Fruit fly (Drosophila melanogaster) whole organism, embryonic: ENCODE measurements around the gene Tengl3.

Experiments used
- CG10431 ChIP-seq: fragments of 200-800 bp; sonication (Bioruptor generic); optimal IDR thresholded peaks from 3 replicates; lab custom pipeline; 2018; ENCODE audit warnings: missing biosample characterization, mild to moderate bottlenecking, missing genetic modification characterization
- CG11560 ChIP-seq: fragments of 200-800 bp; sonication (Bioruptor generic); IDR thresholded peaks from 3 replicates; pipeline ENCODE4 v1.3.6; 2022; ENCODE audit warnings: missing biosample characterization, missing genetic modification characterization
- CG12155 ChIP-seq: fragments of 200-800 bp; sonication (Bioruptor generic); optimal IDR thresholded peaks from 3 replicates; lab custom pipeline; 2016; ENCODE audit warnings: missing biosample characterization, missing genetic modification characterization
- CG12769 ChIP-seq: fragments of 200-800 bp; sonication (Bioruptor generic); optimal IDR thresholded peaks from 2 replicates; lab custom pipeline; 2019; ENCODE audit warnings: missing biosample characterization, mild to moderate bottlenecking, missing genetic modification characterization, moderate library complexity
- CG13894 ChIP-seq: fragments of 200-800 bp; sonication (Bioruptor generic); optimal IDR thresholded peaks from 3 replicates; lab custom pipeline; 2018; ENCODE audit warnings: missing biosample characterization, mild to moderate bottlenecking, missing genetic modification characterization, moderate library complexity
- CG1603 ChIP-seq: fragments of 200-800 bp; sonication (Bioruptor generic); optimal IDR thresholded peaks from 2 replicates; lab custom pipeline; 2019; ENCODE audit warnings: missing biosample characterization, mild to moderate bottlenecking, missing genetic modification characterization, moderate library complexity
- CG16779 ChIP-seq: fragments of 200-800 bp; sonication (Bioruptor generic); IDR thresholded peaks from 2 replicates; pipeline ENCODE4 v1.3.6; 2022; ENCODE audit warnings: missing biosample characterization, missing genetic modification characterization
- CG17829 ChIP-seq: fragments of 200-800 bp; optimal IDR thresholded peaks from 2 replicates; lab custom pipeline; 2019; ENCODE audit warnings: missing biosample characterization, mild to moderate bottlenecking, missing genetic modification characterization, moderate library complexity
- CG1832 ChIP-seq: fragments of 200-800 bp; sonication (Bioruptor generic); optimal IDR thresholded peaks from 2 replicates; lab custom pipeline; 2017; ENCODE audit warnings: missing biosample characterization, mild to moderate bottlenecking, missing genetic modification characterization, inconsistent platforms
- CG31224 ChIP-seq: fragments of 200-800 bp; sonication (Bioruptor generic); IDR thresholded peaks from 2 replicates; pipeline ENCODE4 v1.3.6; 2022; ENCODE audit warnings: missing biosample characterization, missing genetic modification characterization
- CG3163 ChIP-seq: fragments of 200-800 bp; sonication (Bioruptor generic); optimal IDR thresholded peaks from 3 replicates; lab custom pipeline; 2016; ENCODE audit warnings: missing biosample characterization, missing genetic modification characterization
- CG6272 ChIP-seq: fragments of 200-800 bp; sonication (Bioruptor generic); IDR thresholded peaks from 2 replicates; pipeline ENCODE4 v1.3.6; 2022; ENCODE audit warnings: missing biosample characterization, missing genetic modification characterization
- CG8290 ChIP-seq, 3 experiments: fragments of 200-800 bp; sonication (Bioruptor generic); optimal IDR thresholded peaks; 2 replicates each; lab custom pipeline; 2016 to 2019; ENCODE audit warnings: missing biosample characterization in 3 of 3, missing genetic modification characterization in 3 of 3, mild to moderate bottlenecking in 2 of 3, moderate library complexity in 1 of 3
- CG8478 ChIP-seq: fragments of >200 bp; optimal IDR thresholded peaks from 2 replicates; lab custom pipeline; 2018
- CG9215 ChIP-seq: fragments of 200-800 bp; sonication (Bioruptor generic); IDR thresholded peaks from 2 replicates; pipeline ENCODE4 v1.3.6; 2022; ENCODE audit warnings: missing biosample characterization, missing genetic modification characterization
- CG9437 ChIP-seq: fragments of 200-800 bp; sonication (Bioruptor generic); optimal IDR thresholded peaks from 2 replicates; lab custom pipeline; 2018; ENCODE audit warnings: missing biosample characterization, mild to moderate bottlenecking, missing genetic modification characterization
- ERR ChIP-seq: fragments of 200-800 bp; sonication (Bioruptor generic); optimal IDR thresholded peaks from 2 replicates; lab custom pipeline; 2016; ENCODE audit warnings: missing biosample characterization, missing genetic modification characterization
- Eip74EF ChIP-seq, 2 experiments: fragments of 200-800 bp in 1 of 2; fragments of >200 bp in 1 of 2; sonication (Bioruptor generic) in 1 of 2; optimal IDR thresholded peaks; 2 replicates each; lab custom pipeline; 2017 to 2019; ENCODE audit warnings: missing biosample characterization in 2 of 2, missing genetic modification characterization in 2 of 2, mild to moderate bottlenecking in 1 of 2, moderate library complexity in 1 of 2
- HLHmδ ChIP-seq: fragments of 200-800 bp; sonication (Bioruptor generic); optimal IDR thresholded peaks from 2 replicates; lab custom pipeline; 2018; ENCODE audit warnings: missing biosample characterization, mild to moderate bottlenecking, missing genetic modification characterization, moderate library complexity
- Hey ChIP-seq: fragments of 200-800 bp; sonication (Bioruptor generic); optimal IDR thresholded peaks from 3 replicates; lab custom pipeline; 2018; ENCODE audit warnings: missing biosample characterization, mild to moderate bottlenecking, missing genetic modification characterization
- Hmr ChIP-seq: fragments of 200-800 bp; sonication (Bioruptor generic); optimal IDR thresholded peaks from 3 replicates; lab custom pipeline; 2017; ENCODE audit warnings: mild to moderate bottlenecking, missing biosample characterization, missing genetic modification reagents, missing genetic modification characterization
- Hr78 ChIP-seq, 2 experiments: fragments of 200-800 bp in 1 of 2; fragments of >200 bp in 1 of 2; sonication (Bioruptor generic) in 1 of 2; optimal IDR thresholded peaks; 2 replicates each; lab custom pipeline; 2017 to 2019; ENCODE audit warnings: missing biosample characterization in 2 of 2, missing genetic modification characterization in 2 of 2, mild to moderate bottlenecking in 1 of 2, moderate library complexity in 1 of 2
- Lhr ChIP-seq: fragments of 200-800 bp; sonication (Bioruptor generic); optimal IDR thresholded peaks from 3 replicates; lab custom pipeline; 2017; ENCODE audit warnings: mild to moderate bottlenecking, missing biosample characterization, missing genetic modification reagents, missing genetic modification characterization
- Med ChIP-seq: fragments of 200-800 bp; sonication (Bioruptor generic); peaks from one replicate; lab custom pipeline; 2016; ENCODE audit warnings: missing biosample characterization, missing genetic modification characterization, mild to moderate bottlenecking, inconsistent platforms, moderate library complexity
- NK7.1 ChIP-seq: fragments of 200-800 bp; sonication (Bioruptor generic); optimal IDR thresholded peaks from 3 replicates; lab custom pipeline; 2016; ENCODE audit warnings: missing biosample characterization, missing genetic modification characterization
- Nf-YC ChIP-seq: fragments of 200-800 bp; optimal IDR thresholded peaks from 3 replicates; lab custom pipeline; 2019; ENCODE audit warnings: missing biosample characterization, mild to moderate bottlenecking, missing genetic modification characterization, moderate library complexity
- Pdp1 ChIP-seq, 2 experiments: fragments of 200-800 bp; sonication (Bioruptor generic); optimal IDR thresholded peaks; 3 replicates each; lab custom pipeline; 2016; ENCODE audit warnings: missing biosample characterization in 2 of 2, missing genetic modification characterization in 2 of 2, mild to moderate bottlenecking in 1 of 2, moderate library complexity in 1 of 2
- Trl ChIP-seq, 3 experiments: fragments of >200 bp in 2 of 3; fragments of 200-800 bp in 1 of 3; sonication (Bioruptor generic) in 1 of 3; optimal IDR thresholded peaks; 2 replicates in 1 of 3; 3 replicates in 2 of 3; lab custom pipeline; 2016 to 2017; ENCODE audit warnings: missing biosample characterization in 1 of 3, missing genetic modification characterization in 1 of 3
- abd-A ChIP-seq: fragments of 200-800 bp; sonication (Bioruptor generic); optimal IDR thresholded peaks from 3 replicates; lab custom pipeline; 2019; ENCODE audit warnings: missing biosample characterization, mild to moderate bottlenecking, missing genetic modification characterization, moderate library complexity
- cg ChIP-seq: fragments of 200-800 bp; sonication (Bioruptor generic); optimal IDR thresholded peaks from 3 replicates; lab custom pipeline; 2019; ENCODE audit warnings: missing biosample characterization, mild to moderate bottlenecking, missing genetic modification characterization, moderate library complexity
- chn ChIP-seq: fragments of 200-800 bp; sonication (Bioruptor generic); optimal IDR thresholded peaks from 2 replicates; lab custom pipeline; 2016; ENCODE audit warnings: missing biosample characterization, missing genetic modification characterization
- cwo ChIP-seq: fragments of 200-800 bp; sonication (Bioruptor generic); optimal IDR thresholded peaks from 3 replicates; lab custom pipeline; 2017; ENCODE audit warnings: missing biosample characterization, missing genetic modification characterization, mild to moderate bottlenecking, moderate library complexity, missing genetic modification reagents
- grn ChIP-seq: fragments of 200-800 bp; sonication (Bioruptor generic); optimal IDR thresholded peaks from 3 replicates; lab custom pipeline; 2017; ENCODE audit warnings: missing biosample characterization, missing genetic modification characterization
- gro ChIP-seq: fragments of 200-800 bp; sonication (Bioruptor generic); optimal IDR thresholded peaks from 2 replicates; lab custom pipeline; 2016; ENCODE audit warnings: missing biosample characterization, missing genetic modification characterization
- her ChIP-seq: fragments of 200-800 bp; sonication (Bioruptor generic); optimal IDR thresholded peaks from 2 replicates; lab custom pipeline; 2016; ENCODE audit warnings: missing biosample characterization, missing genetic modification characterization
- kah ChIP-seq: fragments of 200-800 bp; sonication (Bioruptor generic); optimal IDR thresholded peaks from 2 replicates; lab custom pipeline; 2018; ENCODE audit warnings: missing biosample characterization, mild to moderate bottlenecking, missing genetic modification characterization
- kay ChIP-seq: fragments of 200-800 bp; sonication (Bioruptor generic); optimal IDR thresholded peaks from 2 replicates; lab custom pipeline; 2016; ENCODE audit warnings: missing biosample characterization, missing genetic modification characterization
- lbe ChIP-seq: fragments of 200-800 bp; sonication (Bioruptor generic); optimal IDR thresholded peaks from 2 replicates; lab custom pipeline; 2016; ENCODE audit warnings: missing biosample characterization, mild to moderate bottlenecking, missing genetic modification characterization
- pros ChIP-seq: fragments of 200-800 bp; sonication (Bioruptor generic); optimal IDR thresholded peaks from 3 replicates; lab custom pipeline; 2019; ENCODE audit warnings: missing biosample characterization, mild to moderate bottlenecking, missing genetic modification characterization, moderate library complexity
- sd ChIP-seq: fragments of 200-800 bp; sonication (Bioruptor generic); optimal IDR thresholded peaks from 3 replicates; lab custom pipeline; 2018; ENCODE audit warnings: missing biosample characterization, mild to moderate bottlenecking, missing genetic modification characterization, moderate library complexity
- sqz ChIP-seq: fragments of 200-800 bp; sonication (Bioruptor generic); optimal IDR thresholded peaks from 3 replicates; lab custom pipeline; 2018; ENCODE audit warnings: missing biosample characterization, mild to moderate bottlenecking, missing genetic modification characterization
- sug ChIP-seq: fragments of 200-800 bp; optimal IDR thresholded peaks from 2 replicates; lab custom pipeline; 2019; ENCODE audit warnings: missing biosample characterization, mild to moderate bottlenecking, missing genetic modification characterization, moderate library complexity
- tup ChIP-seq: fragments of 200-800 bp; sonication (Bioruptor generic); optimal IDR thresholded peaks from 2 replicates; lab custom pipeline; 2016; ENCODE audit warnings: missing biosample characterization, mild to moderate bottlenecking, missing genetic modification characterization, moderate library complexity
- usp ChIP-seq: fragments of >200 bp; optimal IDR thresholded peaks from 2 replicates; lab custom pipeline; 2017; ENCODE audit warnings: missing biosample characterization, missing genetic modification characterization
- yki ChIP-seq: fragments of >200 bp; optimal IDR thresholded peaks from 3 replicates; lab custom pipeline; 2018

The Tengl3 gene

dm6 chr2L:2200136-2201036, 37.7 kb downstream of the Tengl3 start (continued):
- TF ChIP-seq CG1832 (GFP tag; lab: Kevin White, UChicago) = peak; percentile 83
- peak; percentile 81 for TF ChIP-seq CG12769
- TF ChIP-seq CG1603 (tag; lab: Kevin White, UChicago) = no peak
- no peak for TF ChIP-seq tup
- TF ChIP-seq CG3163 (GFP tag; lab: Kevin White, UChicago) = peak; percentile 48
- TF ChIP-seq Trl (optimal IDR thresholded peaks at IDR 0.05; lab: Kevin White, UChicago) = peak; percentile 51 to 66
- TF ChIP-seq Trl (GFP tag; optimal IDR thresholded peaks at IDR 0.05; lab: Kevin White, UChicago) = no peak
- TF ChIP-seq Nf-YC (tag; lab: Kevin White, UChicago) = peak; percentile 64
- TF ChIP-seq gro = peak; percentile 19
- TF ChIP-seq kah = peak; percentile 12
- no peak for TF ChIP-seq CG8290 (GFP tag; optimal IDR thresholded peaks at IDR 0.05; lab: Kevin White, UChicago)
- TF ChIP-seq CG8290 (tag; optimal IDR thresholded peaks at IDR 0.05; lab: Kevin White, UChicago) = peak in 1 of 2 experiments; percentile 61
- TF ChIP-seq CG6272 = no peak
- TF ChIP-seq grn = peak; percentile 22
- peak in 1 of 2 experiments; percentile 53 for TF ChIP-seq Hr78 (GFP tag; optimal IDR thresholded peaks at IDR 0.05; lab: Kevin White, UChicago)
- TF ChIP-seq CG8478 (lab: Kevin White, UChicago) = peak; percentile 63
- TF ChIP-seq Pdp1 (GFP tag; optimal IDR thresholded peaks at IDR 0.05; lab: Kevin White, UChicago) = peak in 1 of 2 experiments; percentile 100
- peak; percentile 91 for TF ChIP-seq sd
- peak in 1 of 2 experiments; percentile 10 for TF ChIP-seq Eip74EF (GFP tag; optimal IDR thresholded peaks at IDR 0.05; lab: Kevin White, UChicago)
- TF ChIP-seq her (GFP tag; lab: Kevin White, UChicago) = no peak
- peak; percentile 58 for TF ChIP-seq Med (GFP tag; lab: Kevin White, UChicago)
- peak; percentile 45 for TF ChIP-seq cwo (GFP tag; lab: Kevin White, UChicago)
- TF ChIP-seq CG17829 (tag; lab: Kevin White, UChicago) = peak; percentile 59
- peak; percentile 98 for TF ChIP-seq CG9437 (GFP tag; lab: Kevin White, UChicago)
- no peak for TF ChIP-seq kay (GFP tag; lab: Kevin White, UChicago)
- peak; percentile 31 for TF ChIP-seq usp
- peak; percentile 33 for TF ChIP-seq lbe (GFP tag; lab: Kevin White, UChicago)
- TF ChIP-seq sug (tag; lab: Kevin White, UChicago) = peak; percentile 61
- TF ChIP-seq CG12155 (GFP tag; lab: Kevin White, UChicago) = peak; percentile 10
- TF ChIP-seq CG13894 (tag; lab: Kevin White, UChicago) = peak; percentile 82
- TF ChIP-seq CG11560 (tag; lab: Robert Waterston, UW) = no peak
- TF ChIP-seq Hmr (GFP tag; lab: Kevin White, UChicago) = peak; percentile 7
- peak; percentile 85 for TF ChIP-seq CG10431
- TF ChIP-seq sqz (GFP tag; lab: Kevin White, UChicago) = peak; percentile 78
- TF ChIP-seq CG31224 (GFP tag; lab: Robert Waterston, UW) = no peak
- TF ChIP-seq ERR = no peak
- peak; percentile 50 for TF ChIP-seq yki (lab: Kevin White, UChicago)
- no peak for TF ChIP-seq Hey (tag; lab: Kevin White, UChicago)
- no peak for TF ChIP-seq chn (GFP tag; lab: Kevin White, UChicago)
- TF ChIP-seq CG16779 (GFP tag; lab: Robert Waterston, UW) = no peak
- peak; percentile 46 for TF ChIP-seq abd-A (tag; lab: Kevin White, UChicago)
- peak; percentile 63 for TF ChIP-seq HLHmδ
- TF ChIP-seq Lhr (GFP tag; lab: Kevin White, UChicago) = peak; percentile 41
- no peak for TF ChIP-seq CG9215 (GFP tag; lab: Robert Waterston, UW)
- TF ChIP-seq pros (GFP tag; lab: Kevin White, UChicago) = peak; percentile 84
- no peak for TF ChIP-seq NK7.1
- peak; percentile 89 for TF ChIP-seq cg (GFP tag; lab: Kevin White, UChicago)
